Fruit fly (Drosophila melanogaster): Measurements from ENCODE around the gene CG7215.
A peak's percentile ranks its signal among the peaks of the same experiment; 100 is the strongest.

Gene CG7215

dm6 chr3R:18168398-18168797 lies 1.3 kb upstream of the CG7215 start (continued):
- TF ChIP-seq CG6689 (GFP tag; IDR thresholded peaks at IDR 0.05) (0 out of 2 replicates have a peak, but pooled peaks have one; percentile 11), slbo (GFP tag; IDR thresholded peaks at IDR 0.05) (peak; percentile 56; the same call in 1 of the 2 replicates), Fer3 (tag; optimal IDR thresholded peaks at IDR 0.05) (peak; percentile 35), Taf1 (GFP tag; IDR thresholded peaks at IDR 0.05) (0 out of 2 replicates have a peak, but pooled peaks have one; percentile 7), CG13894 (tag; optimal IDR thresholded peaks at IDR 0.05) (peak; percentile 10), Scr (GFP tag; IDR thresholded peaks at IDR 0.05; ENCODE audit: partially characterized antibody) (peak; percentile 22; the same call in 1 of the 2 replicates), zen (tag; optimal IDR thresholded peaks at IDR 0.05) (no peak), Dip3 (GFP tag; optimal IDR thresholded peaks at IDR 0.05) (peak; percentile 21), Tbp (GFP tag; optimal IDR thresholded peaks at IDR 0.05) (no peak), pan (optimal IDR thresholded peaks at IDR 0.05) (no peak), pan (GFP tag; optimal IDR thresholded peaks at IDR 0.05 in 1 of 2, IDR thresholded peaks at IDR 0.05 in 1 of 2) (peak in 1 of 2 experiments; percentile 27), sob (GFP tag; IDR thresholded peaks at IDR 0.05) (peak; percentile 54), chinmo (GFP tag; IDR thresholded peaks at IDR 0.05; ENCODE audit: partially characterized antibody) (peak; percentile 74; the same call in 2 of the 4 replicates), cwo (GFP tag; optimal IDR thresholded peaks at IDR 0.05) (peak; percentile 7), zfh2 (GFP tag; optimal IDR thresholded peaks at IDR 0.05) (peak; percentile 50), ftz-f1 (GFP tag; optimal IDR thresholded peaks at IDR 0.05) (peak; percentile 15), chn (GFP tag; optimal IDR thresholded peaks at IDR 0.05) (peak; percentile 19), CG12659 (GFP tag; optimal IDR thresholded peaks at IDR 0.05) (peak; percentile 5), CG11560 (tag; IDR thresholded peaks at IDR 0.05) (no peak), onecut (GFP tag; IDR thresholded peaks at IDR 0.05) (peak; percentile 36; the same call in 1 of the 2 replicates), CG31441 (GFP tag; IDR thresholded peaks at IDR 0.05) (no peak), CG10209 (GFP tag; optimal IDR thresholded peaks at IDR 0.05) (peak; percentile 4), bowl (GFP tag; IDR thresholded peaks at IDR 0.05) (no peak), Dbx (GFP tag; IDR thresholded peaks at IDR 0.05) (peak; percentile 49; the same call in 1 of the 3 replicates), zen2 (GFP tag; IDR thresholded peaks at IDR 0.05; ENCODE audit: partially characterized antibody) (peak; percentile 25; the same call in 1 of the 3 replicates), CG3281 (GFP tag; optimal IDR thresholded peaks at IDR 0.05) (peak; percentile 40), CG13775 (GFP tag; optimal IDR thresholded peaks at IDR 0.05) (peak; percentile 14), yki (optimal IDR thresholded peaks at IDR 0.05) (peak; percentile 88), CG10543 (GFP tag; optimal IDR thresholded peaks at IDR 0.05) (peak; percentile 73), her (GFP tag; optimal IDR thresholded peaks at IDR 0.05) (peak; percentile 34), CG13296 (GFP tag; optimal IDR thresholded peaks at IDR 0.05) (peak; percentile 31), lmd (GFP tag; IDR thresholded peaks at IDR 0.05) (peak; percentile 16; the same call in 1 of the 2 replicates), CG15269 (tag; optimal IDR thresholded peaks at IDR 0.05) (peak; percentile 38), BEAF-32 (GFP tag; optimal IDR thresholded peaks at IDR 0.05) (peak; percentile 6), CG15514 (GFP tag; optimal IDR thresholded peaks at IDR 0.05) (peak; percentile 68), CG6765 (GFP tag; optimal IDR thresholded peaks at IDR 0.05) (peak; percentile 67), Trl (optimal IDR thresholded peaks at IDR 0.05) (peak; percentile 98 to 99), Trl (GFP tag; optimal IDR thresholded peaks at IDR 0.05) (peak; percentile 85), B-H2 (GFP tag; optimal IDR thresholded peaks at IDR 0.05) (peak; percentile 55), CG12391 (tag; optimal IDR thresholded peaks at IDR 0.05) (peak; percentile 31), Myb (GFP tag; optimal IDR thresholded peaks at IDR 0.05) (peak; percentile 43), MBD-R2 (GFP tag; IDR thresholded peaks at IDR 0.05) (peak; percentile 25; the same call in 1 of the 2 replicates), NFAT (GFP tag; IDR thresholded peaks at IDR 0.05) (peak; percentile 69), CG7786 (GFP tag; optimal IDR thresholded peaks at IDR 0.05) (peak; percentile 43), Lpt (GFP tag; optimal IDR thresholded peaks at IDR 0.05) (no peak), vvl (GFP tag; IDR thresholded peaks at IDR 0.05) (peak; percentile 62), unpg (GFP tag; optimal IDR thresholded peaks at IDR 0.05) (peak; percentile 29), CG9876 (GFP tag; optimal IDR thresholded peaks at IDR 0.05) (peak; percentile 2), CG13424 (tag; optimal IDR thresholded peaks at IDR 0.05) (peak; percentile 51), pho (GFP tag; optimal IDR thresholded peaks at IDR 0.05) (peak; percentile 1), bsh (GFP tag; optimal IDR thresholded peaks at IDR 0.05) (peak in 1 of 2 experiments; percentile 12)
